Fruit fly (Drosophila melanogaster): Measurements from ENCODE around the gene Naa60.

Gene Naa60

DNA sequence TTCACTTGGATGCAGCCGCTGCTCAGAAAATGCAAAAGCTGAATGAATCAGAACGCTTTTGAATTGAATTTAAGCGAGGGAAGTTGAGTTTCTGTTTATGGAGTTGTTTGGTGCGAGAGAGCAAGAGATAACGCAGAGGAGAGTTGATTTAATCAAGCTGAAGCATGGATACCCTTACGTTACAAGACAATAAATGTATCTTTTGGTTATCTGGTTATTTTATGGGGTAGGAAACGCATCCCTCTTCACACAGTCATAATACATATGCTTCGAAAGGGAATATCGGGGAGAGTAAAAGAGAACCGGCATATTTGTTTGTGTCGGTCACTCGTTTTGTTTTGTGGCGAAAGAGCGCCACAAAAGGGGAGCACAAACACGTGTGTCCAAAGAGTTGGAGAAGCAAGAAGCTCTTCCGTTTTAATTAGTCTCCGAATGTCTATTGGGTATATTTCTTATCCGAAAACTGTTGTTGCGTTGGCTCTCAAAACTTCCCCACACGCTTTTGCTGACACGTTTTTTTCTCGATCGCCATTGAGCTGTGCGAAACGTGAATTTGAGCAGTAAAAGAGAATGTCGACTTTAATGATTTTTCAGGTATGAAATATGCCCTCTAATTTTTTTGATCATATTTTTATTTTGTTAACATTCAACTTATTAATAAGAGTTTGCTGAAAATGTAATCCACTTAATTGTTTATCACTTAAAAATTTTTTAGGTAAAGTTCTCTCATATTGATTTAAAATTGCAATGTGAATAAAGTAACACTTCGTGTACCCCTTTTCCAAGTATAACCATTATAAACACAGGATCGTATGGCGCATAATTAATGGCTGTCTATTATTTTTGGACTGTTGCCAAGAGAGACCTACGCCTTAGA, 29.8 kb upstream of the Naa60 start, which contains the start of gene Prps (continued):
- TF ChIP-seq Scr (GFP tag; IDR thresholded peaks at IDR 0.05; ENCODE audit: partially characterized antibody): no peak
- no peak for TF ChIP-seq tll (GFP tag; optimal IDR thresholded peaks at IDR 0.05)
- peak; percentile 47 for TF ChIP-seq Hr3 (GFP tag; optimal IDR thresholded peaks at IDR 0.05)
- peak; percentile 73 for TF ChIP-seq CG8388 (GFP tag; optimal IDR thresholded peaks at IDR 0.05)
- TF ChIP-seq CG32532 (GFP tag; IDR thresholded peaks at IDR 0.05): peak; percentile 90
- peak; percentile 55; the same call in 1 of the 2 replicates for TF ChIP-seq ara (GFP tag; IDR thresholded peaks at IDR 0.05)
- TF ChIP-seq ato (GFP tag; IDR thresholded peaks at IDR 0.05; ENCODE audit: partially characterized antibody): no peak
- TF ChIP-seq dysf (GFP tag; IDR thresholded peaks at IDR 0.05): peak; percentile 83
- TF ChIP-seq Taf1 (GFP tag; IDR thresholded peaks at IDR 0.05): peak; percentile 81
- TF ChIP-seq pros (GFP tag; optimal IDR thresholded peaks at IDR 0.05): peak; percentile 61
- peak; percentile 74 for TF ChIP-seq org-1 (GFP tag; optimal IDR thresholded peaks at IDR 0.05)
- TF ChIP-seq twi (tag; optimal IDR thresholded peaks at IDR 0.05): peak; percentile 19
- peak; percentile 78 to 83 for TF ChIP-seq dpn (GFP tag; optimal IDR thresholded peaks at IDR 0.05)
- peak; percentile 63 for TF ChIP-seq fu2 (GFP tag; optimal IDR thresholded peaks at IDR 0.05)
- TF ChIP-seq E2f1 (GFP tag; IDR thresholded peaks at IDR 0.05): peak; percentile 81
- peak; percentile 64 for TF ChIP-seq grau (tag; optimal IDR thresholded peaks at IDR 0.05)
- peak; percentile 56; the same call in 1 of the 2 replicates for TF ChIP-seq CG11085 (GFP tag; IDR thresholded peaks at IDR 0.05)
- TF ChIP-seq Spps (tag; optimal IDR thresholded peaks at IDR 0.05): no peak
- TF ChIP-seq CG15011 (GFP tag; optimal IDR thresholded peaks at IDR 0.05): peak; percentile 22
- peak; percentile 24 for TF ChIP-seq Mad (GFP tag; optimal IDR thresholded peaks at IDR 0.05)
- TF ChIP-seq Dref (GFP tag; IDR thresholded peaks at IDR 0.05): peak; percentile 24; the same call in 1 of the 2 replicates
- TF ChIP-seq salm (tag; optimal IDR thresholded peaks at IDR 0.05): peak; percentile 42
- TF ChIP-seq CG11560 (tag; IDR thresholded peaks at IDR 0.05): peak; percentile 43; the same call in 1 of the 3 replicates
- TF ChIP-seq CG12744 (GFP tag; optimal IDR thresholded peaks at IDR 0.05): peak; percentile 50
- TF ChIP-seq yki (optimal IDR thresholded peaks at IDR 0.05): no peak
- TF ChIP-seq tup (GFP tag; optimal IDR thresholded peaks at IDR 0.05): no peak
- no peak for TF ChIP-seq mld (GFP tag; IDR thresholded peaks at IDR 0.05; ENCODE audit: partially characterized antibody)
- peak; percentile 60 for TF ChIP-seq bab2 (GFP tag; optimal IDR thresholded peaks at IDR 0.05)
- TF ChIP-seq CG16813 (GFP tag; IDR thresholded peaks at IDR 0.05; ENCODE audit: partially characterized antibody): no peak
- TF ChIP-seq Aef1 (GFP tag; IDR thresholded peaks at IDR 0.05): peak; percentile 68; the same call in 2 of the 3 replicates
- TF ChIP-seq trh (GFP tag; optimal IDR thresholded peaks at IDR 0.05): no peak
- no peak for TF ChIP-seq dmrt11E (tag; optimal IDR thresholded peaks at IDR 0.05)
- TF ChIP-seq gcm (GFP tag; optimal IDR thresholded peaks at IDR 0.05): peak; percentile 82
- no peak for TF ChIP-seq CG1832 (GFP tag; optimal IDR thresholded peaks at IDR 0.05)
- TF ChIP-seq lbe (GFP tag; optimal IDR thresholded peaks at IDR 0.05): peak; percentile 85
- peak; percentile 54 for TF ChIP-seq Deaf1 (tag; optimal IDR thresholded peaks at IDR 0.05)
- TF ChIP-seq sim (GFP tag; IDR thresholded peaks at IDR 0.05): peak; percentile 67; the same call in 1 of the 2 replicates
- no peak for TF ChIP-seq cato (GFP tag; optimal IDR thresholded peaks at IDR 0.05; ENCODE audit: borderline replicate concordance)
- peak; percentile 51 for TF ChIP-seq zfh2 (GFP tag; optimal IDR thresholded peaks at IDR 0.05)
- TF ChIP-seq CG18619 (GFP tag; optimal IDR thresholded peaks at IDR 0.05): peak; percentile 52
- no peak for TF ChIP-seq CG10321 (GFP tag; IDR thresholded peaks at IDR 0.05)
- peak; percentile 77 for TF ChIP-seq CG4730 (GFP tag; IDR thresholded peaks at IDR 0.05)
- TF ChIP-seq Ets65A (GFP tag): peak; percentile 94
- TF ChIP-seq sr (GFP tag; IDR thresholded peaks at IDR 0.05): peak; percentile 69; the same call in 2 of the 3 replicates
- TF ChIP-seq CG1647 (GFP tag; optimal IDR thresholded peaks at IDR 0.05): peak; percentile 79
- peak; percentile 15 for TF ChIP-seq CG1529 (GFP tag; optimal IDR thresholded peaks at IDR 0.05)
- peak; percentile 69 for TF ChIP-seq CG6813 (GFP tag; optimal IDR thresholded peaks at IDR 0.05)
- TF ChIP-seq CG14441 (GFP tag; IDR thresholded peaks at IDR 0.05): peak; percentile 82
- peak; percentile 88 for TF ChIP-seq abd-A (tag; optimal IDR thresholded peaks at IDR 0.05)
